Fruit fly (Drosophila melanogaster): ENCODE results near the gene kon.

The kon gene

DNA sequence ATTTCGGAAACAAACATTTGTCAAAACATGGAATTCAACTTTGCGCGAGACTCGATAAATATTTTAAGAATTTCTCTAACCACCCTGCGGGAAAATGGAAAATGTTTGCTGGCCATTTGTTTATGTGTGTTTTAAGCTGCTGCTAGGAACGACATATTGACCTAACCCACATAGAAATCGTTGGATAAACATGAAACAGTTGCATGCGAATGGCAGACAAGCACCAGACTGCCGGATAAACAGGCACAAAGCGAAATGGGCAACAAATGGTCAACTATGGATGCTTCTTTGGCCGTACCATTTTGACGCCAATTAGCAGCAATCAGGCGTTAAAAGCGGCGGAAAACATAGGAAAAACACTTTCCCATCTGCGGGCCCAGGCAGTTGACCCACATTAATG is 6.9 kb downstream of the kon start (continued):
- no peak for TF ChIP-seq CG16813 (GFP tag; IDR thresholded peaks at IDR 0.05; ENCODE audit: partially characterized antibody)
- TF ChIP-seq fd3F (GFP tag; optimal IDR thresholded peaks at IDR 0.05) = no peak
- TF ChIP-seq HLHmδ (GFP tag; optimal IDR thresholded peaks at IDR 0.05) = peak; percentile 47
- no peak for TF ChIP-seq Spps (tag; optimal IDR thresholded peaks at IDR 0.05)
- TF ChIP-seq Sry-δ (GFP tag; optimal IDR thresholded peaks at IDR 0.05) = no peak
- no peak for TF ChIP-seq klu (GFP tag; IDR thresholded peaks at IDR 0.05)
- TF ChIP-seq NK7.1 (GFP tag; optimal IDR thresholded peaks at IDR 0.05) = no peak
- TF ChIP-seq h (optimal IDR thresholded peaks at IDR 0.05) = no peak
- no peak for TF ChIP-seq Adf1 (GFP tag; IDR thresholded peaks at IDR 0.05)
- TF ChIP-seq sisA (GFP tag; IDR thresholded peaks at IDR 0.05) = no peak
- no peak for TF ChIP-seq pfk (GFP tag; optimal IDR thresholded peaks at IDR 0.05)
- TF ChIP-seq pnt (GFP tag; optimal IDR thresholded peaks at IDR 0.05) = no peak
- TF ChIP-seq yki (optimal IDR thresholded peaks at IDR 0.05) = no peak
- no peak for TF ChIP-seq exex (tag; optimal IDR thresholded peaks at IDR 0.05)
- TF ChIP-seq Ssrp (tag; optimal IDR thresholded peaks at IDR 0.05) = no peak
- TF ChIP-seq croc (GFP tag; conservative IDR thresholded peaks at IDR 0.05) = no peak
- TF ChIP-seq CG2889 (GFP tag; IDR thresholded peaks at IDR 0.05) = no peak
- no peak for TF ChIP-seq CG14050 (GFP tag; IDR thresholded peaks at IDR 0.05)
- TF ChIP-seq Sox102F (GFP tag; optimal IDR thresholded peaks at IDR 0.05) = peak; percentile 44
- peak; percentile 18; the same call in 1 of the 3 replicates for TF ChIP-seq CG11093 (GFP tag; IDR thresholded peaks at IDR 0.05)
- TF ChIP-seq ac (GFP tag; optimal IDR thresholded peaks at IDR 0.05) = peak; percentile 48
- no peak for TF ChIP-seq twi (tag; optimal IDR thresholded peaks at IDR 0.05)
- no peak for TF ChIP-seq CG10654 (GFP tag; optimal IDR thresholded peaks at IDR 0.05)
- no peak for TF ChIP-seq CG2116 (GFP tag; optimal IDR thresholded peaks at IDR 0.05)
- no peak for TF ChIP-seq Lim3 (GFP tag; IDR thresholded peaks at IDR 0.05)
- peak; percentile 17 for TF ChIP-seq CG14710 (tag; optimal IDR thresholded peaks at IDR 0.05)
- no peak for TF ChIP-seq fu2 (GFP tag; optimal IDR thresholded peaks at IDR 0.05)
- no peak for TF ChIP-seq en (GFP tag; optimal IDR thresholded peaks at IDR 0.05)
- no peak for TF ChIP-seq gce (GFP tag; IDR thresholded peaks at IDR 0.05)
- TF ChIP-seq tgo (GFP tag; IDR thresholded peaks at IDR 0.05) = no peak
- no peak for TF ChIP-seq jing (GFP tag; optimal IDR thresholded peaks at IDR 0.05)
- no peak for TF ChIP-seq cg (GFP tag; optimal IDR thresholded peaks at IDR 0.05)
- TF ChIP-seq Hr3 (GFP tag; optimal IDR thresholded peaks at IDR 0.05) = no peak
- no peak for TF ChIP-seq CG7987 (GFP tag; optimal IDR thresholded peaks at IDR 0.05)
- no peak for TF ChIP-seq D (optimal IDR thresholded peaks at IDR 0.05)
- TF ChIP-seq D (GFP tag; optimal IDR thresholded peaks at IDR 0.05) = no peak
- no peak for TF ChIP-seq slbo (GFP tag; IDR thresholded peaks at IDR 0.05)
- no peak for TF ChIP-seq CG8388 (GFP tag; optimal IDR thresholded peaks at IDR 0.05)
- no peak for TF ChIP-seq CG12104 (GFP tag; optimal IDR thresholded peaks at IDR 0.05)
- no peak for TF ChIP-seq CG15601 (tag; optimal IDR thresholded peaks at IDR 0.05)
- TF ChIP-seq Rfx (GFP tag; IDR thresholded peaks at IDR 0.05) = no peak
- 0 out of 2 replicates have a peak, but pooled peaks have one; percentile 36 for TF ChIP-seq stc (GFP tag; IDR thresholded peaks at IDR 0.05)
- TF ChIP-seq crp (GFP tag; optimal IDR thresholded peaks at IDR 0.05) = no peak
- 0 out of 3 replicates have a peak, but pooled peaks have one; percentile 14 for TF ChIP-seq ken (GFP tag; IDR thresholded peaks at IDR 0.05)
- no peak for TF ChIP-seq CG1647 (GFP tag; optimal IDR thresholded peaks at IDR 0.05)
- TF ChIP-seq Hr51 (GFP tag; optimal IDR thresholded peaks at IDR 0.05) = no peak
- peak; percentile 38 for TF ChIP-seq zen (tag; optimal IDR thresholded peaks at IDR 0.05)
- no peak for TF ChIP-seq z (GFP tag; IDR thresholded peaks at IDR 0.05)
- TF ChIP-seq chm (GFP tag; IDR thresholded peaks at IDR 0.05) = peak; percentile 32; the same call in 1 of the 2 replicates
- no peak for TF ChIP-seq CG4730 (GFP tag; IDR thresholded peaks at IDR 0.05)
- no peak for TF ChIP-seq CG11456 (GFP tag; IDR thresholded peaks at IDR 0.05)
- no peak for TF ChIP-seq CG3726 (GFP tag; IDR thresholded peaks at IDR 0.05)
- no peak for TF ChIP-seq Gug (GFP tag; IDR thresholded peaks at IDR 0.05)
